Fruit fly (Drosophila melanogaster) whole organism, pupa: Measurements from ENCODE around the gene CG11550.

Experiments
- CG14655 ChIP-seq: fragments of 200-800 bp; sonication (Bioruptor generic); optimal IDR thresholded peaks from 3 replicates; lab custom pipeline; 2017; ENCODE audit warnings: mild to moderate bottlenecking, missing biosample characterization, missing genetic modification reagents, missing genetic modification characterization
- CG17806 ChIP-seq: fragments of 200-800 bp; sonication (Bioruptor generic); optimal IDR thresholded peaks from 2 replicates; lab custom pipeline; 2018; ENCODE audit warnings: missing biosample characterization, mild to moderate bottlenecking, missing genetic modification characterization, moderate library complexity
- Pif1B ChIP-seq: fragments of 200-800 bp; sonication (Bioruptor generic); optimal IDR thresholded peaks from 3 replicates; lab custom pipeline; 2016; ENCODE audit warnings: missing biosample characterization, missing genetic modification characterization
- fd96Ca ChIP-seq: fragments of 200-800 bp; sonication (Bioruptor generic); IDR thresholded peaks from 3 replicates; pipeline ENCODE4 v1.3.6; 2022; ENCODE audit warnings: missing biosample characterization, missing genetic modification characterization
- rn ChIP-seq: fragments of 200-800 bp; sonication (Bioruptor generic); IDR thresholded peaks from 2 replicates; pipeline ENCODE4 v1.3.6; 2022; ENCODE audit warnings: missing biosample characterization, missing genetic modification characterization

DNA sequence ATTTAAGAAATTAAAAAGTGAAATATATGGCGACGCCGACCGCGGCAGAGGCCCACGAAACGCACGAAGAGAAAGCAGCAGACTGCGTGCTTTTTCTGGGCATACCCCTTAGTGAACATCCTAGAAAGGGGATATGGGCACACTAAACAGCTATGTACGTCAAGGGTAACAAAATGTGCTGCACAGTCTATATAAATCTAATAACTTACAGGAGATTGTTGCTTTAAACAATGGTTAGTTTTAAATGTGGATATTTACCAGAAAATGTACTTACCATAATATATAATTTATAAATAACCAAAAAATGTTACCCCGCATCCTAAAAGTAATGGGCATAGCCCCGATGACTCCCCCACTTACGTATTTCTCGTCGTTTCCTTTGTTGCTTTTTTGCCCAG lies 38.5 kb upstream of the CG11550 start:
- TF ChIP-seq rn (GFP tag; lab: Robert Waterston, UW) (no peak), Pif1B (GFP tag; lab: Kevin White, UChicago) (peak; percentile 37), CG17806 (peak; percentile 39), CG14655 (GFP tag; lab: Kevin White, UChicago) (peak; percentile 38), fd96Ca (GFP tag; lab: Robert Waterston, UW) (peak; percentile 32; the same call in 1 of the 3 replicates)
